Worm (Caenorhabditis elegans) whole organism, L4/young adult: ENCODE measurements around the gene rpc-25.

ENCODE experiments used
- W03F9.2 ChIP-seq: fragments of 150-350 bp; optimal IDR thresholded peaks from 2 replicates; lab custom pipeline; 2014; ENCODE audit warnings: missing biosample characterization, missing genetic modification characterization
- dao-5 ChIP-seq: sonication (generic microtip); optimal IDR thresholded peaks from 2 replicates; lab custom pipeline; 2016; ENCODE audit warnings: missing genotype, missing genetic modification characterization, moderate library complexity, missing compliant biosample characterization

DNA sequence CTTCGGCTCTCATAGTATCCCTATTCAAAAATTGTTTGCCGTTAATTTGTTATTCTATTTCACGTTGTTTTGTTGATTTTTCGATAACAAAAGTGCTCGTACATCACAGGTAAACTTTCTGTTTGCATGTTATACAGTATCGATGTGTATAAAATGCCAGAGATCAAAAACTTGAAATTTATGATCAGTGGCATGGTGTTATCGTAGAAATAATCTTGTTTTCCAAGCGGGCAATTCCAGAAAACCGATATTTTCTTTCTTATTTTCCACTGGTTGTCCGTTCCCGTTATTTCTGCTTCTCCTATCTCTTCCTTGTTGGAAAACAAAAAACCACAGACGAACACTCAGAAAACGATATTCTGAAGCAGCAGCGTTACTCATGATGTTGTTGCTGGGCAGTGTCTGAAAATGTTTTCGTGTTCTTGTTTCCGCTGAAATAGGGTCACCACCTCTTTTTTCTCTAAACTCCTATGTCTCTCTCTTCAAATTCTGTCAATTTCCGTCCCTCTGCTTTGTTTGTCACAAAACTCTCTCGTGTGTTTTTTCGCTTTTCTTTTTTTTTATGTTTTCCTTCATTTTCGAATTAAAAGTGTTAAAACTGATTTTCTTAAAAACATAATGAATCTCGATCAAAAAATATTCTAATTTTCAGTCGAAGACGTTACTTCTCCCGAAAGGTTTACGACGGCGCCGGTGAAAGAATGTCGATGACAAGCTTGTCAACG lies 42.0 kb upstream of the rpc-25 start, which contains the start of gene akt-1:
- TF ChIP-seq dao-5 (tag; lab: Kevin White, UChicago) (no peak), W03F9.2 (tag; lab: Kevin White, UChicago) (no peak)
